Fruit fly (Drosophila melanogaster): ENCODE measurements around the gene JhI-21.

JhI-21 gene

DNA sequence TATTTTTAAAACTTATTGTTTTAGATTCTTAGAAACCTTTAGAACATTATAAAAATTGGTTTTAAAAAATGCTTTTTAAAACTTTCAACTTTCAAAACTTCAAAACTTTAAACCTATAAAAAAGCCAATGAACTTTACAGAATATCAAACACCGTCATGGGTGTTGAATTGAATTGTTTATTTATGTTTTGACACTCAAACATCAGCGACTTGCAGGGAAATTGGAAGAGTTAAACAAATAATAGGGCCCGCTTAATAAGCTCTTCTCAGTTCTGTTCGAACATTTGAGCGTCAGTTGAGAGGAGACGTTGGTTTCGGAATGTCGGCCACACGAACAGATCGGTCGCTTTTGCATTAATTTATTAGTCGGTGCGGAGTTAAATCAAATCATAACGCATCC is 6.7 kb downstream of the JhI-21 start, which contains the start of gene PLCXD:
TSS of gene PLCXD (plus strand) at position 286 of the 400 bp plus-strand sequence.
- no peak for TF ChIP-seq Nf-YA (GFP tag; IDR thresholded peaks at IDR 0.05)
- TF ChIP-seq tx (GFP tag; optimal IDR thresholded peaks at IDR 0.05), result no peak
- TF ChIP-seq CG31224 (GFP tag; IDR thresholded peaks at IDR 0.05), result no peak
- TF ChIP-seq wor (GFP tag; IDR thresholded peaks at IDR 0.05), result no peak
- no peak for TF ChIP-seq crc (GFP tag; optimal IDR thresholded peaks at IDR 0.05)
- TF ChIP-seq Side (GFP tag; optimal IDR thresholded peaks at IDR 0.05), result no peak
- TF ChIP-seq Taf1 (GFP tag; IDR thresholded peaks at IDR 0.05), result no peak
- TF ChIP-seq HmgD (GFP tag; optimal IDR thresholded peaks at IDR 0.05), result no peak
- peak in 1 of 2 experiments; percentile 45 for TF ChIP-seq bsh (GFP tag; optimal IDR thresholded peaks at IDR 0.05)
- no peak for TF ChIP-seq gce (GFP tag; IDR thresholded peaks at IDR 0.05)
- no peak for TF ChIP-seq CG7372 (GFP tag; IDR thresholded peaks at IDR 0.05)
- no peak for TF ChIP-seq insv (GFP tag; optimal IDR thresholded peaks at IDR 0.05)
- TF ChIP-seq CG14050 (GFP tag; IDR thresholded peaks at IDR 0.05), result no peak
- TF ChIP-seq CG3847 (GFP tag; IDR thresholded peaks at IDR 0.05), result no peak
- no peak for TF ChIP-seq lov (optimal IDR thresholded peaks at IDR 0.05)
- no peak for TF ChIP-seq lov (GFP tag; IDR thresholded peaks at IDR 0.05)
- no peak for TF ChIP-seq CG7928 (GFP tag; optimal IDR thresholded peaks at IDR 0.05)
- no peak for TF ChIP-seq CG4424 (GFP tag; optimal IDR thresholded peaks at IDR 0.05)
- TF ChIP-seq Jarid2 (GFP tag; optimal IDR thresholded peaks at IDR 0.05), result no peak
- no peak for TF ChIP-seq CG2202 (tag; optimal IDR thresholded peaks at IDR 0.05)
- peak; percentile 24 for TF ChIP-seq gsb-n (tag; optimal IDR thresholded peaks at IDR 0.05)
- no peak for TF ChIP-seq CG8388 (GFP tag; optimal IDR thresholded peaks at IDR 0.05)
- TF ChIP-seq CG10543 (GFP tag; optimal IDR thresholded peaks at IDR 0.05), result no peak
- TF ChIP-seq Atf6 (GFP tag; IDR thresholded peaks at IDR 0.05), result no peak
- TF ChIP-seq Stat92E (GFP tag; optimal IDR thresholded peaks at IDR 0.05), result no peak
- TF ChIP-seq HLHmδ (GFP tag; optimal IDR thresholded peaks at IDR 0.05), result no peak
- TF ChIP-seq zen2 (GFP tag; IDR thresholded peaks at IDR 0.05; ENCODE audit: partially characterized antibody), result no peak
- peak; percentile 39 for TF ChIP-seq CG3407 (GFP tag; optimal IDR thresholded peaks at IDR 0.05)
- TF ChIP-seq CG15011 (GFP tag; optimal IDR thresholded peaks at IDR 0.05), result no peak
- no peak for TF ChIP-seq CG43689 (GFP tag; IDR thresholded peaks at IDR 0.05)
- TF ChIP-seq CG14965 (GFP tag; optimal IDR thresholded peaks at IDR 0.05; ENCODE audit: borderline replicate concordance), result no peak
- peak; percentile 69 for TF ChIP-seq Asciz (GFP tag; optimal IDR thresholded peaks at IDR 0.05)
- peak; percentile 53 for TF ChIP-seq CG10431 (GFP tag; optimal IDR thresholded peaks at IDR 0.05)
- TF ChIP-seq CG9437 (GFP tag; optimal IDR thresholded peaks at IDR 0.05), result no peak
- TF ChIP-seq Drgx (GFP tag; IDR thresholded peaks at IDR 0.05), result no peak
- no peak for TF ChIP-seq nau (GFP tag; optimal IDR thresholded peaks at IDR 0.05)
- no peak for TF ChIP-seq H2.0 (GFP tag; IDR thresholded peaks at IDR 0.05)
- no peak for TF ChIP-seq Sin3A (optimal IDR thresholded peaks at IDR 0.05)
- no peak for TF ChIP-seq CG16813 (GFP tag; IDR thresholded peaks at IDR 0.05; ENCODE audit: partially characterized antibody)
- TF ChIP-seq CG9817 (tag; optimal IDR thresholded peaks at IDR 0.05), result no peak
- TF ChIP-seq kah (GFP tag; optimal IDR thresholded peaks at IDR 0.05), result no peak
- no peak for TF ChIP-seq da (GFP tag; optimal IDR thresholded peaks at IDR 0.05)
- no peak for TF ChIP-seq CG17328 (GFP tag; IDR thresholded peaks at IDR 0.05)
- TF ChIP-seq CG3995 (GFP tag; optimal IDR thresholded peaks at IDR 0.05), result no peak
- TF ChIP-seq NC2α (GFP tag; optimal IDR thresholded peaks at IDR 0.05), result no peak
- no peak for TF ChIP-seq Poxn (GFP tag; IDR thresholded peaks at IDR 0.05)
- TF ChIP-seq CG11247 (GFP tag; IDR thresholded peaks at IDR 0.05), result no peak
- TF ChIP-seq CG3726 (GFP tag; IDR thresholded peaks at IDR 0.05), result no peak
- no peak for TF ChIP-seq Fer1 (GFP tag; optimal IDR thresholded peaks at IDR 0.05)
- no peak for TF ChIP-seq al (GFP tag; IDR thresholded peaks at IDR 0.05)
- TF ChIP-seq CG2129 (GFP tag; IDR thresholded peaks at IDR 0.05; ENCODE audit: partially characterized antibody), result no peak
- TF ChIP-seq CG5180 (GFP tag; optimal IDR thresholded peaks at IDR 0.05), result peak; percentile 91
- TF ChIP-seq Atf-2 (GFP tag; optimal IDR thresholded peaks at IDR 0.05), result no peak
